Worm (Caenorhabditis elegans) whole organism, L4/young adult: ENCODE measurements around the gene Y55F3BR.11.

ENCODE experiments used
- W03F9.2 ChIP-seq: fragments of 150-350 bp; optimal IDR thresholded peaks from 2 replicates; lab custom pipeline; 2014; ENCODE audit warnings: missing biosample characterization, missing genetic modification characterization
- dao-5 ChIP-seq: sonication (generic microtip); optimal IDR thresholded peaks from 2 replicates; lab custom pipeline; 2016; ENCODE audit warnings: missing genotype, missing genetic modification characterization, moderate library complexity, missing compliant biosample characterization
- him-1 ChIP-seq: sonication (generic microtip); optimal IDR thresholded peaks from 2 replicates; lab custom pipeline; 2016; ENCODE audit warnings: missing genotype, missing genetic modification reagents, missing genetic modification characterization, missing compliant biosample characterization

ce11 chrIV:884707-885394, 29.8 kb downstream of the Y55F3BR.11 start, which contains the start of gene mak-2:
- TF ChIP-seq dao-5 (tag; lab: Kevin White, UChicago), result no peak
- TF ChIP-seq him-1 (tag; lab: Kevin White, UChicago), result no peak
- peak; percentile 28 for TF ChIP-seq W03F9.2 (tag; lab: Kevin White, UChicago)
